Worm (Caenorhabditis elegans) whole organism, L4 larva: ENCODE measurements around the gene ngn-1.

Source experiments
- ZK546.5 ChIP-seq, 2 experiments: sonication (generic microtip); optimal IDR thresholded peaks; 2 replicates each; lab custom pipeline; 2017; ENCODE audit warnings: missing biosample characterization in 2 of 2, missing genetic modification characterization in 2 of 2
- aha-1 ChIP-seq: fragments of 150-350 bp; peaks from one replicate; lab custom pipeline; 2014; ENCODE audit warnings: missing biosample characterization, missing genetic modification characterization
- lin-39 ChIP-seq: fragments of 150-350 bp; optimal IDR thresholded peaks from 2 replicates; lab custom pipeline; 2014; ENCODE audit warnings: missing biosample characterization, missing genetic modification reagents, missing genetic modification characterization
- nhr-11 ChIP-seq: fragments of 150-350 bp; optimal IDR thresholded peaks from 2 replicates; lab custom pipeline; 2014; ENCODE audit warnings: missing biosample characterization, missing genetic modification characterization
- zag-1 ChIP-seq: fragments of 150-350 bp; optimal IDR thresholded peaks from 2 replicates; lab custom pipeline; 2014; ENCODE audit warnings: missing biosample characterization, missing genetic modification characterization

DNA sequence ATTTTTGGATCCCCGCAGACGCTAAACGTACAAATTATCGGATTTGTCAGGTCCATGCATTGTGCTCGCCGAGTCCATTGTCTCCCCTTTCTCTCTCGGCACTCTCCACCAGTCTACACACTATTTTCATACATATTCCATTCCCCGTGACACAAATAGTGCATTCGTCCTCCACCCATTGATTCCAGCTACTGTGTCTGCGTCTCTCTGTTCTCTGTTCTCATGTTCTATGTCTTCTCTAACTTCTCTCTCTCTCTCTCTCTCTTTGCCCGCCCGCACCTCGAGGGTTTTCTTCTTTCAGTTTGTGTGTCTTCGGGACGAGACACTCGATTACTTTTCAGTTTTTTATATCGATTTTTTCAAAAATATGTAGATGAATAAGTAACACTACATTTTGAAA, 28.4 kb downstream of the ngn-1 start:
- TF ChIP-seq aha-1 (peak; percentile 49), lin-39 (tag; lab: Kevin White, UChicago) (no peak), zag-1 (tag; lab: Kevin White, UChicago) (no peak), ZK546.5 (tag; optimal IDR thresholded peaks at IDR 0.05; lab: Kevin White, UChicago) (peak in 1 of 2 experiments; percentile 8), nhr-11 (peak; percentile 68)
